Fruit fly (Drosophila melanogaster) whole organism, embryonic: Measurements from ENCODE around the gene CG8460.

Experiments
- Asciz ChIP-seq: fragments of 200-800 bp; sonication (Bioruptor generic); optimal IDR thresholded peaks from 2 replicates; lab custom pipeline; 2017; ENCODE audit warnings: missing biosample characterization, mild to moderate bottlenecking, missing genetic modification characterization, missing genetic modification reagents
- CG10462 ChIP-seq: fragments of 200-800 bp; sonication (Bioruptor generic); optimal IDR thresholded peaks from 2 replicates; lab custom pipeline; 2016; ENCODE audit warnings: missing biosample characterization, missing genetic modification characterization
- CG11560 ChIP-seq: fragments of 200-800 bp; sonication (Bioruptor generic); IDR thresholded peaks from 3 replicates; pipeline ENCODE4 v1.3.6; 2022; ENCODE audit warnings: missing biosample characterization, missing genetic modification characterization
- CG18599 ChIP-seq: fragments of 200-800 bp; sonication (Bioruptor generic); optimal IDR thresholded peaks from 3 replicates; lab custom pipeline; 2017; ENCODE audit warnings: missing biosample characterization, missing genetic modification characterization, mild to moderate bottlenecking, moderate library complexity, missing genetic modification reagents
- CG3281 ChIP-seq: fragments of 200-800 bp; sonication (Bioruptor generic); optimal IDR thresholded peaks from 3 replicates; lab custom pipeline; 2017; ENCODE audit warnings: missing biosample characterization, mild to moderate bottlenecking, missing genetic modification characterization
- CG34376 ChIP-seq: fragments of 200-800 bp; sonication (Bioruptor generic); optimal IDR thresholded peaks from 2 replicates; lab custom pipeline; 2018; ENCODE audit warnings: missing biosample characterization, mild to moderate bottlenecking, missing genetic modification characterization
- CG6765 ChIP-seq: fragments of 200-800 bp; sonication (Bioruptor generic); optimal IDR thresholded peaks from 3 replicates; lab custom pipeline; 2017; ENCODE audit warnings: missing biosample characterization, mild to moderate bottlenecking, missing genetic modification characterization
- CG8359 ChIP-seq: fragments of 200-800 bp; sonication (Bioruptor generic); optimal IDR thresholded peaks from 2 replicates; lab custom pipeline; 2017; ENCODE audit warnings: missing biosample characterization, mild to moderate bottlenecking, missing genetic modification characterization, borderline replicate concordance
- Dll ChIP-seq: fragments of 200-800 bp; sonication (Bioruptor generic); IDR thresholded peaks from 4 replicates; pipeline ENCODE4 v1.3.6; 2022; ENCODE audit warnings: missing biosample characterization, missing genetic modification characterization; ENCODE audit not compliant: partially characterized antibody
- Dref ChIP-seq: fragments of 200-800 bp; sonication (Bioruptor generic); IDR thresholded peaks from 2 replicates; pipeline ENCODE4 v1.3.6; 2022; ENCODE audit warnings: missing biosample characterization, missing genetic modification characterization
- HHEX ChIP-seq: fragments of 200-800 bp; sonication (Bioruptor generic); optimal IDR thresholded peaks from 3 replicates; lab custom pipeline; 2017; ENCODE audit warnings: missing biosample characterization, mild to moderate bottlenecking, missing genetic modification characterization, missing genetic modification reagents
- HLH54F ChIP-seq: fragments of 200-800 bp; sonication (Bioruptor generic); optimal IDR thresholded peaks from 3 replicates; lab custom pipeline; 2016; ENCODE audit warnings: missing biosample characterization, missing genetic modification characterization
- Hey ChIP-seq: fragments of 200-800 bp; sonication (Bioruptor generic); optimal IDR thresholded peaks from 3 replicates; lab custom pipeline; 2018; ENCODE audit warnings: missing biosample characterization, mild to moderate bottlenecking, missing genetic modification characterization
- Hr3 ChIP-seq: fragments of 200-800 bp; sonication (Bioruptor generic); optimal IDR thresholded peaks from 3 replicates; lab custom pipeline; 2016; ENCODE audit warnings: missing biosample characterization, missing genetic modification characterization
- Hr39 ChIP-seq: fragments of >200 bp; optimal IDR thresholded peaks from 2 replicates; lab custom pipeline; 2017
- Hr78 ChIP-seq, 2 experiments: fragments of 200-800 bp in 1 of 2; fragments of >200 bp in 1 of 2; sonication (Bioruptor generic) in 1 of 2; optimal IDR thresholded peaks; 2 replicates each; lab custom pipeline; 2017 to 2019; ENCODE audit warnings: missing biosample characterization in 2 of 2, missing genetic modification characterization in 2 of 2, mild to moderate bottlenecking in 1 of 2, moderate library complexity in 1 of 2
- Med ChIP-seq: fragments of 200-800 bp; sonication (Bioruptor generic); peaks from one replicate; lab custom pipeline; 2016; ENCODE audit warnings: missing biosample characterization, missing genetic modification characterization, mild to moderate bottlenecking, inconsistent platforms, moderate library complexity
- NK7.1 ChIP-seq: fragments of 200-800 bp; sonication (Bioruptor generic); optimal IDR thresholded peaks from 3 replicates; lab custom pipeline; 2016; ENCODE audit warnings: missing biosample characterization, missing genetic modification characterization
- Opbp ChIP-seq: fragments of 200-800 bp; sonication (Bioruptor generic); IDR thresholded peaks from 3 replicates; pipeline ENCODE4 v1.3.6; 2022; ENCODE audit warnings: missing biosample characterization, missing genetic modification characterization; ENCODE audit not compliant: partially characterized antibody
- Pdp1 ChIP-seq, 2 experiments: fragments of 200-800 bp; sonication (Bioruptor generic); optimal IDR thresholded peaks; 3 replicates each; lab custom pipeline; 2016; ENCODE audit warnings: missing biosample characterization in 2 of 2, missing genetic modification characterization in 2 of 2, mild to moderate bottlenecking in 1 of 2, moderate library complexity in 1 of 2
- bowl ChIP-seq: fragments of 200-800 bp; sonication (Bioruptor generic); IDR thresholded peaks from 2 replicates; pipeline ENCODE4 v1.3.6; 2022; ENCODE audit warnings: missing biosample characterization, missing genetic modification characterization
- cg ChIP-seq: fragments of 200-800 bp; sonication (Bioruptor generic); optimal IDR thresholded peaks from 3 replicates; lab custom pipeline; 2019; ENCODE audit warnings: missing biosample characterization, mild to moderate bottlenecking, missing genetic modification characterization, moderate library complexity
- chinmo ChIP-seq: fragments of 200-800 bp; sonication (Bioruptor generic); IDR thresholded peaks from 4 replicates; pipeline ENCODE4 v1.3.6; 2022; ENCODE audit warnings: missing biosample characterization, missing genetic modification characterization; ENCODE audit not compliant: partially characterized antibody
- corto ChIP-seq: fragments of 200-800 bp; sonication (Bioruptor generic); optimal IDR thresholded peaks from 2 replicates; lab custom pipeline; 2016; ENCODE audit warnings: missing biosample characterization, mild to moderate bottlenecking, missing genetic modification characterization, moderate library complexity
- cwo ChIP-seq: fragments of 200-800 bp; sonication (Bioruptor generic); optimal IDR thresholded peaks from 3 replicates; lab custom pipeline; 2017; ENCODE audit warnings: missing biosample characterization, missing genetic modification characterization, mild to moderate bottlenecking, moderate library complexity, missing genetic modification reagents
- dimm ChIP-seq: fragments of 200-800 bp; sonication (Bioruptor generic); IDR thresholded peaks from 2 replicates; pipeline ENCODE4 v1.3.6; 2022; ENCODE audit warnings: missing biosample characterization, missing genetic modification characterization
- eve ChIP-seq, 2 experiments: fragments of >200 bp; optimal IDR thresholded peaks; 2 replicates each; lab custom pipeline; 2017; ENCODE audit warnings: missing biosample characterization in 2 of 2, missing genetic modification characterization in 2 of 2
- exex ChIP-seq: fragments of 200-800 bp; sonication (Bioruptor generic); optimal IDR thresholded peaks from 4 replicates; lab custom pipeline; 2018; ENCODE audit warnings: missing biosample characterization, mild to moderate bottlenecking, missing genetic modification characterization, moderate library complexity
- eyg ChIP-seq: fragments of 200-800 bp; sonication (Bioruptor generic); optimal IDR thresholded peaks from 3 replicates; lab custom pipeline; 2016; ENCODE audit warnings: missing biosample characterization, missing genetic modification characterization
- grn ChIP-seq: fragments of 200-800 bp; sonication (Bioruptor generic); optimal IDR thresholded peaks from 3 replicates; lab custom pipeline; 2017; ENCODE audit warnings: missing biosample characterization, missing genetic modification characterization
- kah ChIP-seq: fragments of 200-800 bp; sonication (Bioruptor generic); optimal IDR thresholded peaks from 2 replicates; lab custom pipeline; 2018; ENCODE audit warnings: missing biosample characterization, mild to moderate bottlenecking, missing genetic modification characterization
- kni ChIP-seq: fragments of 200-800 bp; sonication (Bioruptor generic); optimal IDR thresholded peaks from 3 replicates; lab custom pipeline; 2017; ENCODE audit warnings: mild to moderate bottlenecking, missing biosample characterization, missing genetic modification reagents, missing genetic modification characterization
- lab ChIP-seq: fragments of 200-800 bp; sonication (Bioruptor generic); optimal IDR thresholded peaks from 3 replicates; lab custom pipeline; 2017; ENCODE audit warnings: missing biosample characterization, missing genetic modification characterization, mild to moderate bottlenecking, moderate library complexity, missing genetic modification reagents
- nerfin-2 ChIP-seq: fragments of 200-800 bp; sonication (Bioruptor generic); IDR thresholded peaks from 2 replicates; pipeline ENCODE4 v1.3.6; 2022; ENCODE audit warnings: missing biosample characterization, missing genetic modification characterization; ENCODE audit not compliant: partially characterized antibody
- pho ChIP-seq: fragments of 200-800 bp; sonication (Bioruptor generic); optimal IDR thresholded peaks from 2 replicates; lab custom pipeline; 2016; ENCODE audit warnings: missing biosample characterization, missing genetic modification characterization
- pzg ChIP-seq: fragments of 200-800 bp; sonication (Bioruptor generic); optimal IDR thresholded peaks from 3 replicates; lab custom pipeline; 2018; ENCODE audit warnings: missing biosample characterization, mild to moderate bottlenecking, missing genetic modification characterization, moderate library complexity
- sd ChIP-seq: fragments of 200-800 bp; sonication (Bioruptor generic); optimal IDR thresholded peaks from 3 replicates; lab custom pipeline; 2018; ENCODE audit warnings: missing biosample characterization, mild to moderate bottlenecking, missing genetic modification characterization, moderate library complexity
- ttk ChIP-seq: fragments of 200-800 bp; sonication (Bioruptor generic); IDR thresholded peaks from 2 replicates; pipeline ENCODE4 v2.1.2; 2022; ENCODE audit warnings: missing biosample characterization, missing genetic modification characterization
- usp ChIP-seq: fragments of >200 bp; optimal IDR thresholded peaks from 2 replicates; lab custom pipeline; 2017; ENCODE audit warnings: missing biosample characterization, missing genetic modification characterization

CG8460 gene

dm6 chr2L:8239032-8239650, 42.1 kb downstream of the CG8460 start (continued):
- TF ChIP-seq eve (GFP tag; optimal IDR thresholded peaks at IDR 0.05; lab: Kevin White, UChicago) (peak in 1 of 2 experiments; percentile 74), CG34376 (GFP tag; lab: Kevin White, UChicago) (peak; percentile 42), HLH54F (GFP tag; lab: Kevin White, UChicago) (no peak), corto (GFP tag; lab: Kevin White, UChicago) (peak; percentile 18), nerfin-2 (GFP tag; lab: Robert Waterston, UW) (no peak), pzg (GFP tag; lab: Kevin White, UChicago) (no peak), exex (tag; lab: Kevin White, UChicago) (peak; percentile 55), grn (GFP tag; lab: Kevin White, UChicago) (peak; percentile 4), Med (peak; percentile 29), CG10462 (GFP tag; lab: Kevin White, UChicago) (no peak), sd (tag; lab: Kevin White, UChicago) (peak; percentile 96), Asciz (GFP tag; lab: Kevin White, UChicago) (peak; percentile 26), CG6765 (GFP tag; lab: Kevin White, UChicago) (no peak), Dref (GFP tag; lab: Robert Waterston, UW) (no peak), CG18599 (GFP tag; lab: Kevin White, UChicago) (peak; percentile 34), Hey (tag; lab: Kevin White, UChicago) (peak; percentile 41), Hr39 (lab: Kevin White, UChicago) (no peak), NK7.1 (GFP tag; lab: Kevin White, UChicago) (no peak), usp (GFP tag; lab: Kevin White, UChicago) (no peak), cg (peak; percentile 79), ttk (GFP tag; lab: Robert Waterston, UW) (no peak), Pdp1 (GFP tag; optimal IDR thresholded peaks at IDR 0.05; lab: Kevin White, UChicago) (peak in 1 of 2 experiments; percentile 73), Opbp (GFP tag; lab: Robert Waterston, UW) (no peak), CG8359 (GFP tag; lab: Kevin White, UChicago) (peak; percentile 9), chinmo (peak; percentile 75; the same call in 3 of the 4 replicates), Hr78 (GFP tag; optimal IDR thresholded peaks at IDR 0.05; lab: Kevin White, UChicago) (peak in 1 of 2 experiments; percentile 90), HHEX (GFP tag; lab: Kevin White, UChicago) (no peak), kni (GFP tag; lab: Kevin White, UChicago) (peak; percentile 20), bowl (GFP tag; lab: Robert Waterston, UW) (no peak), Hr3 (no peak), CG3281 (GFP tag; lab: Kevin White, UChicago) (peak; percentile 5), Dll (GFP tag; lab: Robert Waterston, UW) (no peak), pho (no peak), lab (GFP tag; lab: Kevin White, UChicago) (peak; percentile 21), dimm (no peak), CG11560 (no peak), kah (GFP tag; lab: Kevin White, UChicago) (peak; percentile 88), cwo (GFP tag; lab: Kevin White, UChicago) (peak; percentile 19), eyg (GFP tag; lab: Kevin White, UChicago) (no peak)
